Worm (Caenorhabditis elegans): Measurements from ENCODE around the gene ZK637.4.

DNA sequence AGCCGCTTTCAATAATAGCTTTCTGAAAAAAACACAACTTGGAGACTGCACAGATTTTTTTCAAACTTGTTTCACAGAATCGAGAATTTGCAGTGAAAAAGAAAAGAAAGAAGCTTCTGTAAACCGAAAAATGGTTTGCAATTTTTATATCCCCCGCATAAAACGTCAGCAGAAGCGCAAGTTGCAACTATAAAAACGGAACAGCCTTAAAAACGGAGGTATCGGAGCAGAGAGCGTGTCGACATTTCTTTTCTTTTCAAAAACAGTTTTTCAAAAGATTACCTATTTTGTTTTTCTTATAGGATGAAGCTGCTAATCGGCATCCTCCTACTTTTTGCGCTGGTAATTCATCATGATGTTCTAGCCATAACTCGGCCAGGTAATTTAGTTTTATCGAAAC, 41.6 kb upstream of the ZK637.4 start, which contains the start of gene plg-1:
- TF ChIP-seq nhr-11 (tag; optimal IDR thresholded peaks at IDR 0.05) = no peak
- TF ChIP-seq jun-1 (tag; optimal IDR thresholded peaks at IDR 0.05) = no peak
- TF ChIP-seq swsn-7 (tag; optimal IDR thresholded peaks at IDR 0.05) = no peak
- no peak for TF ChIP-seq ama-1 (optimal IDR thresholded peaks at IDR 0.05)
- no peak for TF ChIP-seq unc-62 (GFP tag; optimal IDR thresholded peaks at IDR 0.05)

All from whole organism, L1 larva.